Fruit fly (Drosophila melanogaster): ENCODE results near the gene red.

Gene red

dm6 chr3R:14288669-14289383, at the start of gene red:
red (plus strand) TSS chr3R:14289071.
- TF ChIP-seq tj (GFP tag; optimal IDR thresholded peaks at IDR 0.05) (peak; percentile 31), kay (GFP tag; ENCODE audit: borderline replicate concordance) (peak; percentile 94), Hr96 (GFP tag; optimal IDR thresholded peaks at IDR 0.05) (peak; percentile 62), pad (GFP tag; optimal IDR thresholded peaks at IDR 0.05) (peak; percentile 96), CG33017 (tag; optimal IDR thresholded peaks at IDR 0.05) (peak; percentile 86), CG7101 (tag; optimal IDR thresholded peaks at IDR 0.05) (peak; percentile 84), CG5204 (GFP tag; optimal IDR thresholded peaks at IDR 0.05) (peak; percentile 81), CG12768 (GFP tag; optimal IDR thresholded peaks at IDR 0.05) (peak; percentile 77), ovo (GFP tag; optimal IDR thresholded peaks at IDR 0.05) (peak; percentile 37), CG1620 (GFP tag; optimal IDR thresholded peaks at IDR 0.05) (no peak), CG7045 (GFP tag; optimal IDR thresholded peaks at IDR 0.05) (peak; percentile 54), bab1 (GFP tag; optimal IDR thresholded peaks at IDR 0.05) (peak; percentile 32), Mnt (GFP tag; optimal IDR thresholded peaks at IDR 0.05) (peak; percentile 43), Crg-1 (GFP tag; optimal IDR thresholded peaks at IDR 0.05) (peak; percentile 16), CG14711 (tag; optimal IDR thresholded peaks at IDR 0.05) (peak; percentile 78), CG11617 (GFP tag; optimal IDR thresholded peaks at IDR 0.05) (peak; percentile 85), toe (GFP tag; optimal IDR thresholded peaks at IDR 0.05) (peak; percentile 68), cnc (optimal IDR thresholded peaks at IDR 0.05) (peak in 1 of 2 experiments; percentile 5), cic (GFP tag; optimal IDR thresholded peaks at IDR 0.05) (peak; percentile 78), Clk (GFP tag; optimal IDR thresholded peaks at IDR 0.05) (peak; percentile 78)

- no peak for TF ChIP-seq ovo (GFP tag; optimal IDR thresholded peaks at IDR 0.05)
- TF ChIP-seq CG7045 (GFP tag; optimal IDR thresholded peaks at IDR 0.05) = no peak
- TF ChIP-seq bab1 (GFP tag; optimal IDR thresholded peaks at IDR 0.05) = no peak
- no peak for TF ChIP-seq CG33017 (tag; optimal IDR thresholded peaks at IDR 0.05)
- no peak for TF ChIP-seq toe (GFP tag; optimal IDR thresholded peaks at IDR 0.05)
These were observed 44.3 kb upstream of the red start, which contains the start of gene CG43291 for dm6 chr3R:14244577-14244976. CG43291 (minus strand) TSS chr3R:14244677.

- no peak for TF ChIP-seq CG5204 (GFP tag; optimal IDR thresholded peaks at IDR 0.05)
- TF ChIP-seq ovo (GFP tag; optimal IDR thresholded peaks at IDR 0.05) = no peak
- no peak for TF ChIP-seq pad (GFP tag; optimal IDR thresholded peaks at IDR 0.05)
- TF ChIP-seq CG33017 (tag; optimal IDR thresholded peaks at IDR 0.05) = no peak
- no peak for TF ChIP-seq CG1620 (GFP tag; optimal IDR thresholded peaks at IDR 0.05)
- no peak for TF ChIP-seq bab1 (GFP tag; optimal IDR thresholded peaks at IDR 0.05)
- no peak for TF ChIP-seq cnc (optimal IDR thresholded peaks at IDR 0.05)
- no peak for TF ChIP-seq CG12768 (GFP tag; optimal IDR thresholded peaks at IDR 0.05)
- TF ChIP-seq toe (GFP tag; optimal IDR thresholded peaks at IDR 0.05) = no peak
- no peak for TF ChIP-seq CG11617 (GFP tag; optimal IDR thresholded peaks at IDR 0.05)
- TF ChIP-seq tj (GFP tag; optimal IDR thresholded peaks at IDR 0.05) = no peak
- no peak for TF ChIP-seq kay (GFP tag; ENCODE audit: borderline replicate concordance)
These were observed 43.5 kb upstream of the red start, which contains the start of gene CG9616 for dm6 chr3R:14245371-14245770. CG9616 (minus strand) TSS chr3R:14245471.

dm6 chr3R:14255808-14256207, 33.1 kb upstream of the red start, which contains the start of gene CG43179:
CG43179 (plus strand) TSS chr3R:14256108.
- TF ChIP-seq CG12768 (GFP tag; optimal IDR thresholded peaks at IDR 0.05) (no peak), Mnt (GFP tag; optimal IDR thresholded peaks at IDR 0.05) (no peak)

dm6 chr3R:14259821-14260220, 29.1 kb upstream of the red start, which contains the start of gene MetRS-m:
MetRS-m (minus strand) TSS chr3R:14259991.
- TF ChIP-seq cic (GFP tag; optimal IDR thresholded peaks at IDR 0.05) (no peak), kay (GFP tag; ENCODE audit: borderline replicate concordance) (peak; percentile 27)

- TF ChIP-seq Mnt (GFP tag; optimal IDR thresholded peaks at IDR 0.05) (no peak), bab1 (GFP tag; optimal IDR thresholded peaks at IDR 0.05) (no peak), CG12768 (GFP tag; optimal IDR thresholded peaks at IDR 0.05) (no peak), Crg-1 (GFP tag; optimal IDR thresholded peaks at IDR 0.05) (no peak), Hr96 (GFP tag; optimal IDR thresholded peaks at IDR 0.05) (no peak), toe (GFP tag; optimal IDR thresholded peaks at IDR 0.05) (no peak)
These were observed 27.8 kb upstream of the red start, which contains the start of gene CG14840 for dm6 chr3R:14261113-14261512. CG14840 (minus strand) TSS chr3R:14261213.

- no peak for TF ChIP-seq cic (GFP tag; optimal IDR thresholded peaks at IDR 0.05)
- no peak for TF ChIP-seq CG33017 (tag; optimal IDR thresholded peaks at IDR 0.05)
- no peak for TF ChIP-seq Hr96 (GFP tag; optimal IDR thresholded peaks at IDR 0.05)
- TF ChIP-seq CG14711 (tag; optimal IDR thresholded peaks at IDR 0.05) = no peak
- TF ChIP-seq bab1 (GFP tag; optimal IDR thresholded peaks at IDR 0.05) = no peak
- no peak for TF ChIP-seq CG11617 (GFP tag; optimal IDR thresholded peaks at IDR 0.05)
- TF ChIP-seq CG5204 (GFP tag; optimal IDR thresholded peaks at IDR 0.05) = no peak
- TF ChIP-seq toe (GFP tag; optimal IDR thresholded peaks at IDR 0.05) = no peak
- no peak for TF ChIP-seq tj (GFP tag; optimal IDR thresholded peaks at IDR 0.05)
- no peak for TF ChIP-seq CG7101 (tag; optimal IDR thresholded peaks at IDR 0.05)
- no peak for TF ChIP-seq ovo (GFP tag; optimal IDR thresholded peaks at IDR 0.05)
- no peak for TF ChIP-seq cnc (optimal IDR thresholded peaks at IDR 0.05)
- no peak for TF ChIP-seq CG7045 (GFP tag; optimal IDR thresholded peaks at IDR 0.05)
- no peak for TF ChIP-seq Clk (GFP tag; optimal IDR thresholded peaks at IDR 0.05)
- TF ChIP-seq pad (GFP tag; optimal IDR thresholded peaks at IDR 0.05) = no peak
- no peak for TF ChIP-seq Mnt (GFP tag; optimal IDR thresholded peaks at IDR 0.05)
These were observed 26.8 kb upstream of the red start, which contains the start of the genes CG14839 and CG14841 for dm6 chr3R:14262087-14262486. CG14839 (plus strand) TSS chr3R:14262387. CG14841 (minus strand) TSS chr3R:14262418.
